Fruit fly (Drosophila melanogaster) whole organism, embryonic: ENCODE measurements around the gene CG10214.

Source experiments
- Atf-2 ChIP-seq: fragments of 200-800 bp; sonication (Bioruptor generic); optimal IDR thresholded peaks from 2 replicates; lab custom pipeline; 2016; ENCODE audit warnings: missing biosample characterization, missing genetic modification characterization
- Awh ChIP-seq: fragments of 200-800 bp; sonication (Bioruptor generic); IDR thresholded peaks from 2 replicates; pipeline ENCODE4, ENCODE4 v1.3.6; 2022; ENCODE audit warnings: missing biosample characterization, missing genetic modification characterization
- C15 ChIP-seq: fragments of 200-800 bp; sonication (Bioruptor generic); IDR thresholded peaks from 3 replicates; pipeline ENCODE4 v1.3.6; 2022; ENCODE audit warnings: missing biosample characterization, missing genetic modification characterization
- CG10209 ChIP-seq: fragments of 200-800 bp; sonication (Bioruptor generic); optimal IDR thresholded peaks from 3 replicates; lab custom pipeline; 2017; ENCODE audit warnings: missing biosample characterization, mild to moderate bottlenecking, missing genetic modification characterization, missing genetic modification reagents
- CG1024 ChIP-seq: fragments of 200-800 bp; sonication (Bioruptor generic); IDR thresholded peaks from 2 replicates; pipeline ENCODE4 v1.3.6; 2022; ENCODE audit warnings: missing biosample characterization, missing genetic modification characterization
- CG10321 ChIP-seq: fragments of 200-800 bp; sonication (Bioruptor generic); IDR thresholded peaks from 2 replicates; pipeline ENCODE4 v1.3.6; 2022; ENCODE audit warnings: missing biosample characterization, missing genetic modification characterization
- CG10565 ChIP-seq: fragments of 200-800 bp; sonication (Bioruptor generic); optimal IDR thresholded peaks from 3 replicates; lab custom pipeline; 2016; ENCODE audit warnings: missing biosample characterization, mild to moderate bottlenecking, missing genetic modification characterization
- CG14014 ChIP-seq: fragments of 200-800 bp; sonication (Bioruptor generic); IDR thresholded peaks from 2 replicates; pipeline ENCODE4 v1.3.6; 2022; ENCODE audit warnings: missing biosample characterization, missing genetic modification characterization
- CG15073 ChIP-seq: fragments of 200-800 bp; sonication (Bioruptor generic); optimal IDR thresholded peaks from 2 replicates; lab custom pipeline; 2016; ENCODE audit warnings: missing biosample characterization, missing genetic modification characterization
- CG1647 ChIP-seq: fragments of 200-800 bp; sonication (Bioruptor generic); optimal IDR thresholded peaks from 3 replicates; lab custom pipeline; 2016; ENCODE audit warnings: missing biosample characterization, missing genetic modification characterization
- CG16779 ChIP-seq: fragments of 200-800 bp; sonication (Bioruptor generic); IDR thresholded peaks from 2 replicates; pipeline ENCODE4 v1.3.6; 2022; ENCODE audit warnings: missing biosample characterization, missing genetic modification characterization
- CG16815 ChIP-seq: fragments of 200-800 bp; sonication (Bioruptor generic); optimal IDR thresholded peaks from 3 replicates; lab custom pipeline; 2017; ENCODE audit warnings: missing biosample characterization, mild to moderate bottlenecking, missing genetic modification characterization
- CG2199 ChIP-seq: fragments of 200-800 bp; sonication (Bioruptor generic); IDR thresholded peaks from 3 replicates; pipeline ENCODE4 v1.3.6; 2022; ENCODE audit warnings: missing biosample characterization, missing genetic modification characterization
- CG32772 ChIP-seq: fragments of 200-800 bp; sonication (Bioruptor generic); IDR thresholded peaks from 2 replicates; pipeline ENCODE4 v1.3.6; 2022; ENCODE audit warnings: missing biosample characterization, missing genetic modification characterization
- CG3995 ChIP-seq: fragments of 200-800 bp; sonication (Bioruptor generic); optimal IDR thresholded peaks from 3 replicates; lab custom pipeline; 2016; ENCODE audit warnings: missing biosample characterization, missing genetic modification characterization
- CG4282 ChIP-seq: fragments of 200-800 bp; sonication (Bioruptor generic); optimal IDR thresholded peaks from 2 replicates; lab custom pipeline; 2016; ENCODE audit warnings: missing biosample characterization, missing genetic modification characterization
- CG4424 ChIP-seq: fragments of 200-800 bp; sonication (Bioruptor generic); optimal IDR thresholded peaks from 3 replicates; lab custom pipeline; 2016; ENCODE audit warnings: missing biosample characterization, missing genetic modification characterization
- CG4617 ChIP-seq: fragments of 200-800 bp; sonication (Bioruptor generic); optimal IDR thresholded peaks from 3 replicates; lab custom pipeline; 2016; ENCODE audit warnings: missing biosample characterization, missing genetic modification characterization, borderline replicate concordance
- CG5180 ChIP-seq: fragments of 200-800 bp; sonication (Bioruptor generic); optimal IDR thresholded peaks from 3 replicates; lab custom pipeline; 2017; ENCODE audit warnings: missing biosample characterization, missing genetic modification characterization, mild to moderate bottlenecking, moderate library complexity, missing genetic modification reagents
- CG7786 ChIP-seq: fragments of 200-800 bp; sonication (Bioruptor generic); optimal IDR thresholded peaks from 2 replicates; lab custom pipeline; 2016; ENCODE audit warnings: missing biosample characterization, missing genetic modification characterization
- CG8089 ChIP-seq: fragments of 200-800 bp; sonication (Bioruptor generic); optimal IDR thresholded peaks from 3 replicates; lab custom pipeline; 2016; ENCODE audit warnings: missing biosample characterization, missing genetic modification characterization
- GATAe ChIP-seq: fragments of 200-800 bp; sonication (Bioruptor generic); conservative IDR thresholded peaks from 2 replicates; pipeline ENCODE4 v1.3.6; 2022; ENCODE audit warnings: missing biosample characterization, missing genetic modification characterization
- HLH4C ChIP-seq: fragments of 200-800 bp; sonication (Bioruptor generic); IDR thresholded peaks from 3 replicates; pipeline ENCODE4 v1.3.6; 2022; ENCODE audit warnings: missing biosample characterization, missing genetic modification characterization; ENCODE audit not compliant: partially characterized antibody
- Hr3 ChIP-seq: fragments of 200-800 bp; sonication (Bioruptor generic); optimal IDR thresholded peaks from 3 replicates; lab custom pipeline; 2016; ENCODE audit warnings: missing biosample characterization, missing genetic modification characterization
- Jarid2 ChIP-seq: fragments of 200-800 bp; sonication (Bioruptor generic); optimal IDR thresholded peaks from 3 replicates; lab custom pipeline; 2017; ENCODE audit warnings: mild to moderate bottlenecking, missing biosample characterization, missing genetic modification reagents, missing genetic modification characterization
- Lhr ChIP-seq: fragments of 200-800 bp; sonication (Bioruptor generic); optimal IDR thresholded peaks from 3 replicates; lab custom pipeline; 2017; ENCODE audit warnings: mild to moderate bottlenecking, missing biosample characterization, missing genetic modification reagents, missing genetic modification characterization
- Lim3 ChIP-seq: fragments of 200-800 bp; sonication (Bioruptor generic); IDR thresholded peaks from 2 replicates; pipeline ENCODE4 v1.3.6; 2022; ENCODE audit warnings: missing biosample characterization, missing genetic modification characterization
- MBD-R2 ChIP-seq: fragments of 200-800 bp; sonication (Bioruptor generic); IDR thresholded peaks from 2 replicates; pipeline ENCODE4 v1.3.6; 2022; ENCODE audit warnings: missing biosample characterization, missing genetic modification characterization
- Sry-β ChIP-seq: fragments of 200-800 bp; sonication (Bioruptor generic); optimal IDR thresholded peaks from 2 replicates; lab custom pipeline; 2018; ENCODE audit warnings: missing biosample characterization, mild to moderate bottlenecking, missing genetic modification characterization, moderate library complexity
- Stat92E ChIP-seq, 3 experiments: fragments of >200 bp in 2 of 3; fragments of 200-800 bp in 1 of 3; sonication (Bioruptor generic) in 1 of 3; optimal IDR thresholded peaks; 2 replicates each; lab custom pipeline; 2017 to 2019; ENCODE audit warnings: missing biosample characterization in 3 of 3, missing genetic modification characterization in 3 of 3, mild to moderate bottlenecking in 1 of 3, moderate library complexity in 1 of 3
- Vsx1 ChIP-seq: fragments of 200-800 bp; sonication (Bioruptor generic); optimal IDR thresholded peaks from 2 replicates; lab custom pipeline; 2017; ENCODE audit warnings: missing biosample characterization, mild to moderate bottlenecking, missing genetic modification characterization, missing genetic modification reagents
- bsh ChIP-seq, 2 experiments: fragments of 200-800 bp; sonication (Bioruptor generic); optimal IDR thresholded peaks; 2 replicates each; lab custom pipeline; 2017 to 2018; ENCODE audit warnings: mild to moderate bottlenecking in 2 of 2, missing biosample characterization in 2 of 2, missing genetic modification characterization in 2 of 2, moderate library complexity in 1 of 2
- caup ChIP-seq: fragments of 200-800 bp; sonication (Bioruptor generic); optimal IDR thresholded peaks from 3 replicates; lab custom pipeline; 2017; ENCODE audit warnings: missing biosample characterization, mild to moderate bottlenecking, missing genetic modification characterization, moderate library complexity; ENCODE audit not compliant: severe bottlenecking
- chinmo ChIP-seq: fragments of 200-800 bp; sonication (Bioruptor generic); IDR thresholded peaks from 4 replicates; pipeline ENCODE4 v1.3.6; 2022; ENCODE audit warnings: missing biosample characterization, missing genetic modification characterization; ENCODE audit not compliant: partially characterized antibody
- chm ChIP-seq: fragments of 200-800 bp; sonication (Bioruptor generic); IDR thresholded peaks from 2 replicates; pipeline ENCODE4 v1.3.6; 2022; ENCODE audit warnings: missing biosample characterization, missing genetic modification characterization
- crp ChIP-seq, 2 experiments: fragments of 200-800 bp; sonication (Bioruptor generic); optimal IDR thresholded peaks; 2 replicates in 1 of 2; 3 replicates in 1 of 2; lab custom pipeline; 2017; ENCODE audit warnings: missing biosample characterization in 2 of 2, missing genetic modification characterization in 2 of 2, mild to moderate bottlenecking in 1 of 2, moderate library complexity in 1 of 2
- da ChIP-seq: fragments of 200-800 bp; sonication (Bioruptor generic); optimal IDR thresholded peaks from 2 replicates; lab custom pipeline; 2016; ENCODE audit warnings: missing biosample characterization, missing genetic modification characterization
- fru ChIP-seq: fragments of >200 bp; optimal IDR thresholded peaks from 2 replicates; lab custom pipeline; 2017
- gro ChIP-seq: fragments of 200-800 bp; sonication (Bioruptor generic); optimal IDR thresholded peaks from 2 replicates; lab custom pipeline; 2016; ENCODE audit warnings: missing biosample characterization, missing genetic modification characterization
- h ChIP-seq: fragments of >200 bp; optimal IDR thresholded peaks from 2 replicates; lab custom pipeline; 2017
- hbn ChIP-seq: fragments of 200-800 bp; sonication (Bioruptor generic); IDR thresholded peaks from 2 replicates; pipeline ENCODE4 v1.3.6; 2022; ENCODE audit warnings: missing biosample characterization, missing genetic modification characterization; ENCODE audit not compliant: partially characterized antibody
- hkb ChIP-seq, 2 experiments: fragments of 200-800 bp in 1 of 2; fragments of >200 bp in 1 of 2; sonication (Bioruptor generic) in 1 of 2; IDR thresholded peaks in 1 of 2; optimal IDR thresholded peaks in 1 of 2; 2 replicates each; pipeline versions ENCODE4 v1.3.6 to Lab custom; 2017 to 2022; ENCODE audit warnings: missing biosample characterization in 1 of 2, missing genetic modification characterization in 1 of 2
- lmd ChIP-seq: fragments of 200-800 bp; sonication (Bioruptor generic); IDR thresholded peaks from 2 replicates; pipeline ENCODE4 v1.3.6; 2022; ENCODE audit warnings: missing biosample characterization, missing genetic modification characterization
- maf-S ChIP-seq: fragments of 200-800 bp; sonication (Bioruptor generic); optimal IDR thresholded peaks from 2 replicates; lab custom pipeline; 2016; ENCODE audit warnings: missing biosample characterization, missing genetic modification characterization
- otp ChIP-seq: fragments of 200-800 bp; sonication (Bioruptor generic); IDR thresholded peaks from 3 replicates; pipeline ENCODE4, ENCODE4 v1.3.6; 2022; ENCODE audit warnings: missing biosample characterization, missing genetic modification characterization
- repo ChIP-seq: fragments of 200-800 bp; sonication (Bioruptor generic); optimal IDR thresholded peaks from 2 replicates; lab custom pipeline; 2016; ENCODE audit warnings: missing biosample characterization, missing genetic modification characterization
- sim ChIP-seq: fragments of 200-800 bp; sonication (Bioruptor generic); IDR thresholded peaks from 2 replicates; pipeline ENCODE4 v1.3.6; 2022; ENCODE audit warnings: missing biosample characterization, missing genetic modification characterization
- sob ChIP-seq: fragments of 200-800 bp; sonication (Bioruptor generic); IDR thresholded peaks from 2 replicates; pipeline ENCODE4 v1.3.6; 2022; ENCODE audit warnings: missing biosample characterization, missing genetic modification characterization
- stwl ChIP-seq: fragments of 200-800 bp; sonication (Bioruptor generic); optimal IDR thresholded peaks from 3 replicates; lab custom pipeline; 2018; ENCODE audit warnings: missing biosample characterization, mild to moderate bottlenecking, missing genetic modification characterization, moderate library complexity
- tap ChIP-seq: fragments of 200-800 bp; optimal IDR thresholded peaks from 3 replicates; lab custom pipeline; 2019; ENCODE audit warnings: missing biosample characterization, mild to moderate bottlenecking, missing genetic modification characterization, moderate library complexity

The CG10214 gene

dm6 chr3R:23772808-23773207, 5.5 kb upstream of the CG10214 start, which contains the start of gene tst (continued):
- peak; percentile 99 for TF ChIP-seq sob
- TF ChIP-seq Vsx1 = peak; percentile 83
- no peak for TF ChIP-seq hkb (optimal IDR thresholded peaks at IDR 0.05; lab: Kevin White, UChicago)
- peak; percentile 93 for TF ChIP-seq hkb (GFP tag; IDR thresholded peaks at IDR 0.05; lab: Robert Waterston, UW)
- peak; percentile 20 for TF ChIP-seq CG10565 (GFP tag; lab: Kevin White, UChicago)
- peak; percentile 89 for TF ChIP-seq CG16815 (GFP tag; lab: Kevin White, UChicago)
- peak; percentile 97 for TF ChIP-seq lmd
- peak; percentile 99 for TF ChIP-seq CG32772 (GFP tag; lab: Robert Waterston, UW)
- peak; percentile 55 for TF ChIP-seq CG10321 (GFP tag; lab: Robert Waterston, UW)
- peak; percentile 96 for TF ChIP-seq CG14014 (GFP tag; lab: Robert Waterston, UW)
- peak; percentile 88; the same call in 1 of the 2 replicates for TF ChIP-seq sim (GFP tag; lab: Robert Waterston, UW)
- TF ChIP-seq CG1647 (GFP tag; lab: Kevin White, UChicago) = peak; percentile 8
- 0 out of 4 replicates have a peak, but pooled peaks have one; percentile 43 for TF ChIP-seq chinmo (GFP tag; lab: Robert Waterston, UW)
- no peak for TF ChIP-seq gro (GFP tag; lab: Kevin White, UChicago)
- peak; percentile 94 for TF ChIP-seq CG2199 (GFP tag; lab: Robert Waterston, UW)
- TF ChIP-seq Hr3 (GFP tag; lab: Kevin White, UChicago) = peak; percentile 95
- peak; percentile 87; the same call in 2 of the 3 replicates for TF ChIP-seq C15 (GFP tag; lab: Robert Waterston, UW)
- TF ChIP-seq Jarid2 (GFP tag; lab: Kevin White, UChicago) = peak; percentile 31
- no peak for TF ChIP-seq CG4282 (GFP tag; lab: Kevin White, UChicago)
- TF ChIP-seq Awh (GFP tag; lab: Robert Waterston, UW) = peak; percentile 91
- TF ChIP-seq GATAe (GFP tag; lab: Robert Waterston, UW) = peak; percentile 87
- TF ChIP-seq tap = peak; percentile 84
- peak; percentile 88; the same call in 2 of the 3 replicates for TF ChIP-seq otp (GFP tag; lab: Robert Waterston, UW)
- TF ChIP-seq CG7786 (GFP tag; lab: Kevin White, UChicago) = peak; percentile 7
- peak; percentile 86 for TF ChIP-seq caup (GFP tag; lab: Kevin White, UChicago)
- no peak for TF ChIP-seq CG8089
- peak; percentile 84 for TF ChIP-seq CG16779 (GFP tag; lab: Robert Waterston, UW)
- peak; percentile 97 for TF ChIP-seq MBD-R2 (GFP tag; lab: Robert Waterston, UW)
- TF ChIP-seq chm (GFP tag; lab: Robert Waterston, UW) = peak; percentile 74
- TF ChIP-seq Lhr = no peak
- TF ChIP-seq stwl (tag; lab: Kevin White, UChicago) = peak; percentile 86
- peak; percentile 93 for TF ChIP-seq CG4424
- TF ChIP-seq h (lab: Kevin White, UChicago) = no peak
- no peak for TF ChIP-seq CG5180
- peak in 1 of 2 experiments; percentile 33 for TF ChIP-seq crp (GFP tag; optimal IDR thresholded peaks at IDR 0.05; lab: Kevin White, UChicago)
- no peak for TF ChIP-seq repo
- TF ChIP-seq CG15073 = peak; percentile 42
- TF ChIP-seq hbn (GFP tag; lab: Robert Waterston, UW) = peak; percentile 42
- peak; percentile 59 for TF ChIP-seq Sry-β (GFP tag; lab: Kevin White, UChicago)
- TF ChIP-seq bsh (GFP tag; optimal IDR thresholded peaks at IDR 0.05; lab: Kevin White, UChicago) = peak; percentile 44 to 93
- no peak for TF ChIP-seq da (GFP tag; lab: Kevin White, UChicago)
- TF ChIP-seq maf-S = peak; percentile 16
- no peak for TF ChIP-seq CG3995 (GFP tag; lab: Kevin White, UChicago)
- TF ChIP-seq fru (lab: Kevin White, UChicago) = no peak
- peak in 1 of 3 experiments; percentile 36 for TF ChIP-seq Stat92E (GFP tag; optimal IDR thresholded peaks at IDR 0.05; lab: Kevin White, UChicago)
- peak; percentile 86 for TF ChIP-seq CG1024 (GFP tag; lab: Robert Waterston, UW)
- peak; percentile 92 for TF ChIP-seq CG10209 (GFP tag; lab: Kevin White, UChicago)
- TF ChIP-seq Atf-2 = peak; percentile 31
- TF ChIP-seq HLH4C (GFP tag; lab: Robert Waterston, UW) = peak; percentile 43; the same call in 1 of the 3 replicates
- TF ChIP-seq Lim3 (GFP tag; lab: Robert Waterston, UW) = peak; percentile 78
- peak; percentile 89 for TF ChIP-seq CG4617 (GFP tag; lab: Kevin White, UChicago)
